Fruit fly (Drosophila melanogaster) whole organism, embryonic: ENCODE results near the gene Scr.
A peak's percentile ranks its signal among the peaks of the same experiment; 100 is the strongest.

ENCODE experiments used
- Ada2b ChIP-seq: fragments of 200-800 bp; sonication (Bioruptor generic); IDR thresholded peaks from 2 replicates; pipeline ENCODE4 v1.3.6; 2022; ENCODE audit warnings: missing biosample characterization, missing genetic modification characterization
- Awh ChIP-seq: fragments of 200-800 bp; sonication (Bioruptor generic); IDR thresholded peaks from 2 replicates; pipeline ENCODE4, ENCODE4 v1.3.6; 2022; ENCODE audit warnings: missing biosample characterization, missing genetic modification characterization
- B-H2 ChIP-seq: fragments of 200-800 bp; sonication (Bioruptor generic); optimal IDR thresholded peaks from 2 replicates; lab custom pipeline; 2018; ENCODE audit warnings: missing biosample characterization, mild to moderate bottlenecking, missing genetic modification characterization
- CG10431 ChIP-seq: fragments of 200-800 bp; sonication (Bioruptor generic); optimal IDR thresholded peaks from 3 replicates; lab custom pipeline; 2018; ENCODE audit warnings: missing biosample characterization, mild to moderate bottlenecking, missing genetic modification characterization
- CG12236 ChIP-seq: fragments of 200-800 bp; sonication (Bioruptor generic); optimal IDR thresholded peaks from 2 replicates; lab custom pipeline; 2016; ENCODE audit warnings: missing biosample characterization, missing genetic modification characterization
- CG12744 ChIP-seq: fragments of 200-800 bp; sonication (Bioruptor generic); optimal IDR thresholded peaks from 2 replicates; lab custom pipeline; 2016; ENCODE audit warnings: missing biosample characterization, missing genetic modification characterization
- CG13775 ChIP-seq: fragments of 200-800 bp; sonication (Bioruptor generic); optimal IDR thresholded peaks from 3 replicates; lab custom pipeline; 2017; ENCODE audit warnings: missing biosample characterization, mild to moderate bottlenecking, missing genetic modification characterization
- CG15269 ChIP-seq: fragments of 200-800 bp; sonication (Bioruptor generic); optimal IDR thresholded peaks from 2 replicates; lab custom pipeline; 2018; ENCODE audit warnings: missing biosample characterization, mild to moderate bottlenecking, missing genetic modification characterization, moderate library complexity
- CG18262 ChIP-seq: fragments of 200-800 bp; optimal IDR thresholded peaks from 3 replicates; lab custom pipeline; 2019; ENCODE audit warnings: missing biosample characterization, mild to moderate bottlenecking, missing genetic modification characterization, moderate library complexity
- CG30403 ChIP-seq: fragments of 200-800 bp; sonication (Bioruptor generic); optimal IDR thresholded peaks from 3 replicates; lab custom pipeline; 2016; ENCODE audit warnings: missing biosample characterization, missing genetic modification characterization
- CG33213 ChIP-seq: fragments of 200-800 bp; sonication (Bioruptor generic); optimal IDR thresholded peaks from 3 replicates; lab custom pipeline; 2016; ENCODE audit warnings: missing biosample characterization, missing genetic modification characterization
- CG34422 ChIP-seq: fragments of 200-800 bp; sonication (Bioruptor generic); IDR thresholded peaks from 3 replicates; pipeline ENCODE4 v1.3.6; 2022; ENCODE audit warnings: missing biosample characterization, missing genetic modification characterization
- CG4328 ChIP-seq: fragments of 200-800 bp; sonication (Bioruptor generic); optimal IDR thresholded peaks from 3 replicates; lab custom pipeline; 2017; ENCODE audit warnings: missing biosample characterization, missing genetic modification reagents, missing genetic modification characterization
- CG4360 ChIP-seq: fragments of 200-800 bp; sonication (Bioruptor generic); IDR thresholded peaks from 2 replicates; pipeline ENCODE4 v1.3.6; 2022; ENCODE audit warnings: missing biosample characterization, missing genetic modification characterization
- CG7357 ChIP-seq: fragments of 200-800 bp; sonication (Bioruptor generic); IDR thresholded peaks from 3 replicates; pipeline ENCODE4 v1.3.6; 2022; ENCODE audit warnings: missing biosample characterization, missing genetic modification characterization
- CG8281 ChIP-seq: fragments of 200-800 bp; sonication (Bioruptor generic); optimal IDR thresholded peaks from 2 replicates; lab custom pipeline; 2018; ENCODE audit warnings: missing biosample characterization, mild to moderate bottlenecking, missing genetic modification characterization, moderate library complexity
- CG9876 ChIP-seq: fragments of 200-800 bp; sonication (Bioruptor generic); optimal IDR thresholded peaks from 2 replicates; lab custom pipeline; 2016; ENCODE audit warnings: missing biosample characterization, missing genetic modification characterization
- CkIIα-i1 ChIP-seq: fragments of 200-800 bp; sonication (Bioruptor generic); IDR thresholded peaks from 2 replicates; pipeline ENCODE4 v1.3.6; 2022; ENCODE audit warnings: missing biosample characterization, missing genetic modification characterization
- Dip3 ChIP-seq: fragments of 200-800 bp; sonication (Bioruptor generic); optimal IDR thresholded peaks from 3 replicates; lab custom pipeline; 2016; ENCODE audit warnings: missing biosample characterization, missing genetic modification characterization
- GATAe ChIP-seq: fragments of 200-800 bp; sonication (Bioruptor generic); conservative IDR thresholded peaks from 2 replicates; pipeline ENCODE4 v1.3.6; 2022; ENCODE audit warnings: missing biosample characterization, missing genetic modification characterization
- HLH3B ChIP-seq: fragments of 200-800 bp; sonication (Bioruptor generic); IDR thresholded peaks from 2 replicates; pipeline ENCODE4 v1.3.6; 2022; ENCODE audit warnings: missing biosample characterization, missing genetic modification characterization
- PHDP ChIP-seq: fragments of 200-800 bp; sonication (Bioruptor generic); optimal IDR thresholded peaks from 3 replicates; lab custom pipeline; 2018; ENCODE audit warnings: missing biosample characterization, mild to moderate bottlenecking, missing genetic modification characterization, moderate library complexity
- Rfx ChIP-seq: fragments of 200-800 bp; sonication (Bioruptor generic); IDR thresholded peaks from 2 replicates; pipeline ENCODE4 v1.3.6; 2022; ENCODE audit warnings: missing biosample characterization, missing genetic modification characterization
- Scr ChIP-seq: fragments of 200-800 bp; sonication (Bioruptor generic); IDR thresholded peaks from 2 replicates; pipeline ENCODE4 v1.3.6; 2022; ENCODE audit warnings: missing biosample characterization, missing genetic modification characterization; ENCODE audit not compliant: partially characterized antibody
- Sox100B ChIP-seq: fragments of 200-800 bp; sonication (Bioruptor generic); optimal IDR thresholded peaks from 3 replicates; lab custom pipeline; 2018; ENCODE audit warnings: missing biosample characterization, mild to moderate bottlenecking, missing genetic modification characterization
- Tbp ChIP-seq: fragments of >200 bp; optimal IDR thresholded peaks from 2 replicates; lab custom pipeline; 2018; ENCODE audit warnings: missing biosample characterization, missing genetic modification characterization
- Usf ChIP-seq: fragments of 200-800 bp; sonication (Bioruptor generic); optimal IDR thresholded peaks from 2 replicates; lab custom pipeline; 2017; ENCODE audit warnings: missing genotype, missing biosample characterization, missing genetic modification characterization
- Xrp1 ChIP-seq: fragments of 200-800 bp; sonication (Bioruptor generic); IDR thresholded peaks from 2 replicates; pipeline ENCODE4 v1.3.6; 2022; ENCODE audit warnings: missing biosample characterization, missing genetic modification characterization
- YL-1 ChIP-seq: fragments of 200-800 bp; sonication (Bioruptor generic); optimal IDR thresholded peaks from 3 replicates; lab custom pipeline; 2017; ENCODE audit warnings: missing biosample characterization, mild to moderate bottlenecking, missing genetic modification characterization
- az2 ChIP-seq: fragments of 200-800 bp; sonication (Bioruptor generic); optimal IDR thresholded peaks from 3 replicates; lab custom pipeline; 2016; ENCODE audit warnings: missing biosample characterization, missing genetic modification characterization
- btn ChIP-seq: fragments of 200-800 bp; sonication (Bioruptor generic); optimal IDR thresholded peaks from 2 replicates; lab custom pipeline; 2016; ENCODE audit warnings: missing biosample characterization, missing genetic modification characterization
- ci ChIP-seq: fragments of 200-800 bp; sonication (Bioruptor generic); IDR thresholded peaks from 3 replicates; pipeline ENCODE4 v1.3.6; 2022; ENCODE audit warnings: missing biosample characterization, missing genetic modification characterization
- crc ChIP-seq: fragments of 200-800 bp; sonication (Bioruptor generic); optimal IDR thresholded peaks from 2 replicates; lab custom pipeline; 2016; ENCODE audit warnings: missing biosample characterization, missing genetic modification characterization
- dpn ChIP-seq, 2 experiments: fragments of 200-800 bp; sonication (Bioruptor generic); optimal IDR thresholded peaks; 3 replicates each; lab custom pipeline; 2016; ENCODE audit warnings: missing biosample characterization in 2 of 2, missing genetic modification characterization in 2 of 2
- dysf ChIP-seq: fragments of 200-800 bp; sonication (Bioruptor generic); IDR thresholded peaks from 3 replicates; pipeline ENCODE4 v1.3.6; 2022; ENCODE audit warnings: missing biosample characterization, missing genetic modification characterization
- esg ChIP-seq: fragments of 200-800 bp; sonication (Bioruptor generic); conservative IDR thresholded peaks from 2 replicates; pipeline ENCODE4 v1.3.6; 2022; ENCODE audit warnings: missing biosample characterization, missing genetic modification characterization
- fd64A ChIP-seq: fragments of 200-800 bp; sonication (Bioruptor generic); optimal IDR thresholded peaks from 3 replicates; lab custom pipeline; 2018; ENCODE audit warnings: missing biosample characterization, mild to moderate bottlenecking, missing genetic modification characterization
- fu2 ChIP-seq: fragments of 200-800 bp; sonication (Bioruptor generic); optimal IDR thresholded peaks from 2 replicates; lab custom pipeline; 2016; ENCODE audit warnings: missing biosample characterization, missing genetic modification characterization
- lov ChIP-seq, 2 experiments: fragments of 200-800 bp in 1 of 2; fragments of >200 bp in 1 of 2; sonication (Bioruptor generic) in 1 of 2; IDR thresholded peaks in 1 of 2; optimal IDR thresholded peaks in 1 of 2; 2 replicates in 1 of 2; 3 replicates in 1 of 2; pipeline versions ENCODE4 v1.3.6 to Lab custom; 2017 to 2022; ENCODE audit warnings: missing biosample characterization in 1 of 2, missing genetic modification characterization in 1 of 2
- pan ChIP-seq, 4 experiments: fragments of >200 bp in 3 of 4; fragments of 200-800 bp in 1 of 4; sonication (Bioruptor generic) in 1 of 4; optimal IDR thresholded peaks in 3 of 4; IDR thresholded peaks in 1 of 4; 2 replicates each; pipeline versions ENCODE4 v1.3.6 to Lab custom; 2017 to 2022; ENCODE audit warnings: missing biosample characterization in 2 of 4, missing genetic modification characterization in 2 of 4, mixed read lengths in 1 of 4
- pb ChIP-seq: fragments of 200-800 bp; sonication (Bioruptor generic); optimal IDR thresholded peaks from 3 replicates; lab custom pipeline; 2016; ENCODE audit warnings: missing biosample characterization, missing genetic modification characterization
- psq ChIP-seq: fragments of 200-800 bp; sonication (Bioruptor generic); optimal IDR thresholded peaks from 2 replicates; lab custom pipeline; 2017; ENCODE audit warnings: missing biosample characterization, missing genetic modification characterization
- rib ChIP-seq: fragments of 200-800 bp; sonication (Bioruptor generic); IDR thresholded peaks from 2 replicates; pipeline ENCODE4 v1.3.6; 2022; ENCODE audit warnings: missing biosample characterization, missing genetic modification characterization
- scrt ChIP-seq: fragments of 200-800 bp; sonication (Bioruptor generic); optimal IDR thresholded peaks from 2 replicates; lab custom pipeline; 2018; ENCODE audit warnings: missing biosample characterization, mild to moderate bottlenecking, missing genetic modification characterization, moderate library complexity
- sens ChIP-seq: fragments of 200-800 bp; sonication (Bioruptor generic); peaks from one replicate; lab custom pipeline; 2016; ENCODE audit warnings: missing biosample characterization, missing genetic modification characterization
- sens-2 ChIP-seq: fragments of 200-800 bp; sonication (Bioruptor generic); IDR thresholded peaks from 2 replicates; pipeline ENCODE4 v1.3.6; 2022; ENCODE audit warnings: missing biosample characterization, missing genetic modification characterization
- sima ChIP-seq: fragments of 200-800 bp; sonication (Bioruptor generic); optimal IDR thresholded peaks from 2 replicates; lab custom pipeline; 2016; ENCODE audit warnings: missing biosample characterization, missing genetic modification characterization
- sisA ChIP-seq: fragments of 200-800 bp; sonication (Bioruptor generic); IDR thresholded peaks from 2 replicates; pipeline ENCODE4 v1.3.6; 2022; ENCODE audit warnings: missing biosample characterization, missing genetic modification characterization
- slp2 ChIP-seq: fragments of 200-800 bp; sonication (Bioruptor generic); optimal IDR thresholded peaks from 2 replicates; lab custom pipeline; 2016; ENCODE audit warnings: missing biosample characterization, missing genetic modification characterization
- tin ChIP-seq: fragments of 200-800 bp; sonication (Bioruptor generic); optimal IDR thresholded peaks from 3 replicates; lab custom pipeline; 2016; ENCODE audit warnings: missing biosample characterization, missing genetic modification characterization
- z ChIP-seq: fragments of 200-800 bp; sonication (Bioruptor generic); IDR thresholded peaks from 3 replicates; pipeline ENCODE4 v1.3.6; 2022; ENCODE audit warnings: missing biosample characterization, missing genetic modification characterization
- zfh1 ChIP-seq: fragments of 200-800 bp; sonication (Bioruptor generic); IDR thresholded peaks from 3 replicates; pipeline ENCODE4 v1.3.6; 2022; ENCODE audit warnings: missing biosample characterization, missing genetic modification characterization

The Scr gene

dm6 chr3R:6869297-6869696 lies 19.5 kb upstream of the Scr start (continued):
- TF ChIP-seq CG18262 (tag; lab: Kevin White, UChicago) (no peak), CG9876 (GFP tag; lab: Kevin White, UChicago) (no peak), CG4360 (GFP tag; lab: Robert Waterston, UW) (no peak), Dip3 (GFP tag; lab: Kevin White, UChicago) (no peak), fd64A (no peak), CG12744 (GFP tag; lab: Kevin White, UChicago) (no peak), B-H2 (GFP tag; lab: Kevin White, UChicago) (no peak), GATAe (GFP tag; lab: Robert Waterston, UW) (0 out of 2 replicates have a peak, but pooled peaks have one; percentile 24), CG7357 (GFP tag; lab: Robert Waterston, UW) (no peak), PHDP (tag; lab: Kevin White, UChicago) (no peak), sens-2 (GFP tag; lab: Robert Waterston, UW) (no peak), CG13775 (no peak), slp2 (GFP tag; lab: Kevin White, UChicago) (no peak), dysf (GFP tag; lab: Robert Waterston, UW) (peak; percentile 70; the same call in 2 of the 3 replicates), CG33213 (GFP tag; lab: Kevin White, UChicago) (no peak), Scr (GFP tag; lab: Robert Waterston, UW) (no peak), CG10431 (GFP tag; lab: Kevin White, UChicago) (no peak), CG4328 (GFP tag; lab: Kevin White, UChicago) (no peak), sima (GFP tag; lab: Kevin White, UChicago) (no peak), pb (no peak), CG34422 (no peak), az2 (no peak), scrt (GFP tag; lab: Kevin White, UChicago) (no peak), YL-1 (GFP tag; lab: Kevin White, UChicago) (no peak), crc (no peak), lov (optimal IDR thresholded peaks at IDR 0.05; lab: Kevin White, UChicago) (no peak), lov (GFP tag; IDR thresholded peaks at IDR 0.05; lab: Robert Waterston, UW) (no peak), z (no peak), Ada2b (GFP tag; lab: Robert Waterston, UW) (no peak), psq (GFP tag; lab: Kevin White, UChicago) (no peak), CG12236 (GFP tag; lab: Kevin White, UChicago) (no peak), HLH3B (GFP tag; lab: Robert Waterston, UW) (no peak; the same call in 1 of the 2 replicates), ci (no peak), zfh1 (no peak), tin (GFP tag; lab: Kevin White, UChicago) (no peak), pan (optimal IDR thresholded peaks at IDR 0.05; lab: Kevin White, UChicago) (no peak), pan (GFP tag; optimal IDR thresholded peaks at IDR 0.05 in 1 of 2, IDR thresholded peaks at IDR 0.05 in 1 of 2) (no peak), sisA (no peak), esg (GFP tag; lab: Robert Waterston, UW) (peak; percentile 32; the same call in 1 of the 2 replicates), sens (GFP tag; lab: Kevin White, UChicago) (peak; percentile 85), CG8281 (tag; lab: Kevin White, UChicago) (no peak), dpn (GFP tag; optimal IDR thresholded peaks at IDR 0.05; lab: Kevin White, UChicago) (peak; percentile 2 to 23), Xrp1 (GFP tag; lab: Robert Waterston, UW) (0 out of 2 replicates have a peak, but pooled peaks have one; percentile 15), rib (GFP tag; lab: Robert Waterston, UW) (no peak), CkIIα-i1 (GFP tag; lab: Robert Waterston, UW) (no peak), fu2 (GFP tag; lab: Kevin White, UChicago) (no peak), Tbp (GFP tag; lab: Kevin White, UChicago) (no peak), CG30403 (GFP tag; lab: Kevin White, UChicago) (peak; percentile 22), CG15269 (tag; lab: Kevin White, UChicago) (no peak), Rfx (GFP tag; lab: Robert Waterston, UW) (no peak; the same call in 1 of the 2 replicates), Awh (GFP tag; lab: Robert Waterston, UW) (no peak), btn (peak; percentile 3), Usf (no peak), Sox100B (no peak)
